Worm (Caenorhabditis elegans): ENCODE measurements around the gene mdh-1.

mdh-1 gene

DNA sequence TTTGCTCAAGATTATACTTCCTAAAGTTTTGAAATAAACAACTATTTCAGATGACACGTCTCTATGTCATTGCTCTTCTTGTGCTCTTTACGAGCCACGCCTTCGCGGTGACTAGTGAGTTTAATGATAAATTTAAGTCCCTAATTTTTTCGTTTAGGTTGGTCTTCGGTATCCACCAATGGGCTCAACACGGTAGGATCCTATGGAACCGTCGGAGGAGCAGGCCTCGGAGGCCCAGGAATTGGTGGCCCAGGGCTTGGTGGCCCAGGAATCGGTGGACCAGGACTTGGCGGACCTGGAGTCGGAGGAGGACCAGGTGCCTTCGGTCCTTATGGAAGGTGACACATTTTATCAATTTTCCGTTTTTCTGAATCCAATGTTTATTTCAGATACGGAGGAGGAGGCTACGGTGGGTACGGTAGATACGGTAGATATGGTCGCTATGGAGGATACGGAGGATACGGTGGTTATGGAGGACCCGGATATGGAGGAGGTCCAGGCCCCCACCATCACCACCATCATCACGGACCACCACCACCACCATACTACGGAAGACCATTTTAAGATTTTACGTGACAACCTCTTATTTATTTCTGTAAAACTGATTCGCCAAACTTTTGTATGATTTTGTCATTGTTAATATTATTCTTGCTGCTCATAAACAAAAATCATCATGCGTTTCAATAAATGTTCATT is 4.2 kb upstream of the mdh-1 start, which contains the start of the genes F46E10.2 and F46E10.18:
Gene F46E10.2 (plus strand): TSS at position 51 of the 696 bp plus-strand sequence.
Gene F46E10.18 (plus strand): TSS at position 646 of the 696 bp plus-strand sequence.
- TF ChIP-seq ztf-23 (GFP tag; IDR thresholded peaks at IDR 0.05), result no peak
- TF ChIP-seq cog-1 (tag; optimal IDR thresholded peaks at IDR 0.05), result no peak
- no peak for TF ChIP-seq med-1 (GFP tag; optimal IDR thresholded peaks at IDR 0.05; ENCODE audit: insufficient read depth)

DNA sequence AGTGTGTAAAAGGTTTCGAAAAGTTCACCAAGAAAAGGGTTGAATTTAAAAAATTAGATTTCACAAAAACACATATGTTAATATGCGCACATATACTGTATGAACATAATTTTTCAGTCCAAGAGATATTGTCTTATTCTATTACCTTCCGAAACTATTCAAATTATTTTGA is 1.8 kb upstream of the mdh-1 start, which contains the start of gene F46E10.3:
Gene F46E10.3 (plus strand): TSS at position 73 of the 172 bp plus-strand sequence.
- TF ChIP-seq T22C8.4 (GFP tag; IDR thresholded peaks at IDR 0.05) (no peak), cog-1 (tag; optimal IDR thresholded peaks at IDR 0.05) (no peak), ztf-23 (GFP tag; IDR thresholded peaks at IDR 0.05) (no peak)

DNA sequence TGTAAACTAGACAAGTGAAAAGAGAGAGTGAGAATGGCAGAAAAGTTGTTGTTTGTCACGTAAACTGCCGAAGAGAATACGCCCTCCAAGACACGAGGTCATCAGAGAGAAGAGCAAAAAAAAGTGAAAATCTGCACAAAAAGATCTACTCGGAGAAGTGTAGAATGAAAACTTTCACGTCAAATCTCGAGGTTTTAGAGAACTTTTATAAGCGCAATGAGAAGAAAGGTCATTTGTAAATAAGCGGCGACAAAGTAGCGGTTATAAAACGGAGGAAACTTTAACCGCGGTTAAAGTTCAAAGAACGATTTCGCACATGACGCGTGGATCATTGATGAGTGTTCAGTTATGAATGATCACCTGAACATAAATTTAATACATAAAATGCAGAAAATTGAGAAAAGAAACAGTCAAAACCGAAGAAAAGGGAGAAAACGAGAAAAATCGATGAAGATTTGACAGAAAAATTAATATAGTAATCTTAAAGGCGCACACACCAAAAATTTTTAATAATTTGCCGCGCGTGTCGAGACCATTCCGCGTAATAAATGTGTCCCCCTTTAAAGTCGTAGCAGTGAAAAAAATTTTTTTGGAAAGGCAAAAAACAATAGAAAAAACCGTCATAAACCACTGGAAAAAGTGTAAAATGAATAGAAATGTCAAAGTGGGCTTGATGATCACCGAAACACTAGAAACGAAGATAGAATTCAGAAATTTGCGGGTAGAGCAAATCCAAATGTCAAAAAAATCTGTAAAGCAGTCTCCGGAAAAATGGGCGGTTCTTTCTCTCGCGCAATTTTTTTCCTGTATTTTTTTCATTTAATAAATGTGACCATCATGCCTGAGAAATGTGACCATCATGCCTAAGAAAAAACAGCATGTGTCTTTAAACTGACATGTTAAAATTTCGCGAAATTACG is 1.2 kb upstream of the mdh-1 start:
- TF ChIP-seq cog-1 (tag; optimal IDR thresholded peaks at IDR 0.05), result no peak
- no peak for TF ChIP-seq ztf-29 (GFP tag; IDR thresholded peaks at IDR 0.05)
- TF ChIP-seq T22C8.4 (GFP tag; IDR thresholded peaks at IDR 0.05), result no peak
- no peak for TF ChIP-seq flt-1 (GFP tag; IDR thresholded peaks at IDR 0.05)
- TF ChIP-seq tab-1 (GFP tag; IDR thresholded peaks at IDR 0.05), result no peak
- no peak for TF ChIP-seq ztf-23 (GFP tag; IDR thresholded peaks at IDR 0.05)
- TF ChIP-seq klf-2 (GFP tag; conservative IDR thresholded peaks at IDR 0.05), result no peak
- no peak for TF ChIP-seq ref-1 (GFP tag; conservative IDR thresholded peaks at IDR 0.05)
- no peak for TF ChIP-seq med-1 (GFP tag; optimal IDR thresholded peaks at IDR 0.05; ENCODE audit: insufficient read depth)

DNA sequence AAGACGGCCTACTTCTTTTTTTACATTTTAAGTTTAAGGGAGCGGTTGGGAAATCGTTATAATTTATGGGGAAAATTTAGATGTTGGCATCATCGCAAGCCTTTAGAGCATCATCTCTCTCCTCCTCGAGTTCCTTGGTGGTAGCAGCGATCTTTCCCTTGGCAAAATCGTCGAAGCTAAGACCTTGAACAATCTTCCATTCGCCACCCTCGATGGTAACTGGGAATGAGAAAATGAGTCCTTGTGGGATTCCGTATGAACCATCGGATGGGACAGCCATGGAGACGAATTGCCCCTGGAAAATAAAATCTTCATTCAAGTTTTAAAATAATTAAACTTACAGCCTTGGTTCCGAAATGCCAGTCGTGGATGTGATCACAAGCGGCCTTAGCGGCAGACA is 982 bp downstream of the mdh-1 start:
- TF ChIP-seq klf-2 (GFP tag; conservative IDR thresholded peaks at IDR 0.05) (no peak), T22C8.4 (GFP tag; IDR thresholded peaks at IDR 0.05) (no peak)

DNA sequence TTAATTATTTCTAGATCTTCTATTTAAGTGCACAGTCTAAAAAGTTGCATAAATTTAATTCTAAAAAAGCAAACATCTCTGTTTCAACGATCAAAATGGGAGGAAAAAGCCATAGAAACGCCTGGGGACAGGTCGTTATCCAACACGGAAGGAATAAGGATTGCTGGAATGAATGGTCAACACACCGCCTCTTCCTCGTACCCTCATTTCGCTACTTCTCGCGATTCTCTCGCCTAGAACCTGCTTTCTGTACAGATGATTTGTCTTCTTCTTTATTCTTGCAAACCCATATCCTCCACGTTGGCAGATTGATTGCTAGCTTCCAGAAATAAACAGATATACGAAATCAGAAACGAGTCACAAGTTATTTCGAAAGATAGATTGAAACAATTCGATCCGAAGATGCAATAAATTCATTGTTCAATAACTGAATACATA is 1.4 kb downstream of the mdh-1 start, which contains the start of gene dpy-11:
Gene dpy-11 (minus strand): TSS at position 354 of the 438 bp plus-strand sequence.
- TF ChIP-seq tab-1 (GFP tag; IDR thresholded peaks at IDR 0.05) (no peak), cog-1 (tag; optimal IDR thresholded peaks at IDR 0.05) (no peak), T22C8.4 (GFP tag; IDR thresholded peaks at IDR 0.05) (no peak), ref-1 (GFP tag; conservative IDR thresholded peaks at IDR 0.05) (no peak), klf-2 (GFP tag; conservative IDR thresholded peaks at IDR 0.05) (no peak), ztf-29 (GFP tag; IDR thresholded peaks at IDR 0.05) (no peak), ztf-23 (GFP tag; IDR thresholded peaks at IDR 0.05) (no peak), flt-1 (GFP tag; IDR thresholded peaks at IDR 0.05) (no peak), med-1 (GFP tag; optimal IDR thresholded peaks at IDR 0.05; ENCODE audit: insufficient read depth) (no peak)

DNA sequence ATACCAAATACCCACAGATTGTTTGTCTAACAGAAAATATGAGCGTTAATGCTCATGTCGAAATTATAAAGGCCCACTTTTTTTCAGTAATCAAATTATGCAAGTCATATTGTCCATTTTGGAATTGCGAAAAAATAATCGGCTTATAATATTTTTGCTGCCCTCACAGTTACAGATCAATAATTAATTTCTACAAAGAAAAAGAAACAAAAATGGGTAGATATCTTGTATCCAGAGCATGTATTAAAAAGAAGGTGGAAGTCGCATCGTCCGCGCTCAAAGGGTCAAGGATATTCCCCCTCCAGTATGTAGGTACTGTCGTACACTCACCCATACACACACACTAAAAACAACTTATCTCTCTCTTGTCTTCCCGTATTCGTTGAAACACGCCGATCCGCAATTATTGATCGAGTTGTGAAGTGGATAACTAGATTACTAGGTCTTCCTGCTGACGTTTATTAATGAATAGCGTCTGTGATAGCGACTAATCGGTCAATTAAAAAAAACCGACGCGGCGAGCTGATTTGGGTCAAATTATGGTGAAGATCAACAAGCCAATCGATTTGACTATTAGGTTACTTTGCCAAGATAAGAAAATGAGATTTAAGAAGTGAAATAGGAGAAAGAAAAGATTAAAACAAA is 2.4 kb downstream of the mdh-1 start:
- 0 out of 2 replicates have a peak, but pooled peaks have one; percentile 18 for TF ChIP-seq T22C8.4 (GFP tag; IDR thresholded peaks at IDR 0.05)
- no peak for TF ChIP-seq flt-1 (GFP tag; IDR thresholded peaks at IDR 0.05)

DNA sequence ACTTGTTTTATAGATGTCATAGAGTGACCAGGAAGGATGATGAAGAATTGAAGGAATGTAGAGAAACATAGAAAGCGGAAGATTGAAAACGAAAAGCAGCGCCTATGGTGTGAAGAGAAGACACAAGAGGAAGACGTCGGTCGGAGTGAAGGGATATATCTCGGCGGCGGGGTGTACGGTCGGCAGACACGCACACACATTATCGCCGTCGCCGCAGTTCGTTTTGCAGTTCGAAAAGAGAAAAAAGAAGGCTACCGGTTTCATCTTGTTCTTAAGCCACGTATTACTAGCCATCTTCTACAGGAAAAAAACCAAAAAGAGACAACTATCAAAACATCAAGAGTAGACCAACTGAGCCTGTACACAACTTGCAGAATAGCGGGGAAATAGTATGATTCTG is 3.0 kb downstream of the mdh-1 start:
- TF ChIP-seq ztf-29 (GFP tag; IDR thresholded peaks at IDR 0.05), result no peak
- no peak for TF ChIP-seq cog-1 (tag; optimal IDR thresholded peaks at IDR 0.05)
- no peak for TF ChIP-seq tab-1 (GFP tag; IDR thresholded peaks at IDR 0.05)
- no peak for TF ChIP-seq flt-1 (GFP tag; IDR thresholded peaks at IDR 0.05)
- TF ChIP-seq ref-1 (GFP tag; conservative IDR thresholded peaks at IDR 0.05), result no peak
- TF ChIP-seq med-1 (GFP tag; optimal IDR thresholded peaks at IDR 0.05; ENCODE audit: insufficient read depth), result no peak
- TF ChIP-seq klf-2 (GFP tag; conservative IDR thresholded peaks at IDR 0.05), result no peak
- TF ChIP-seq ztf-23 (GFP tag; IDR thresholded peaks at IDR 0.05), result no peak
- no peak for TF ChIP-seq T22C8.4 (GFP tag; IDR thresholded peaks at IDR 0.05)

DNA sequence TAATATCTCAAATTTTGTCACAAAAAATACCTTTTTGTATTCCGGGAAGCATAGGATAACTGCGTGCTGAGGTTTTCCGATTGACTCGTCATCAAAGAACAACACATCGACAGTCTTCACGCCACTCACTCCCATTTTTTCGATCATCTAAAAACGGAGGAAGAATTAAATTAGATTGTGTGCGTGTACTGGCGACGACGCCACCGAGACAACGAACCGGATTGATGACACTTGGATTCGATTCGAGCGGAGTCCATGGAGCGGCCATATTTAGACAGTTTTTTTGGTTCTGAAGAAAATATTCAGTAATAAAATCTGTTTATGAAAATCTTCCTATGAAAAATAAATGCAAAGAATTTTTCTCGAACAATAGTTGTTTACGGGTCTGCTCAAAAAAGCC is 5.2 kb downstream of the mdh-1 start, which contains the start of gene ubh-1:
Gene ubh-1 (minus strand): TSS at position 289 of the 400 bp plus-strand sequence.
- TF ChIP-seq T22C8.4 (GFP tag; IDR thresholded peaks at IDR 0.05) (no peak), tab-1 (GFP tag; IDR thresholded peaks at IDR 0.05) (no peak), klf-2 (GFP tag; conservative IDR thresholded peaks at IDR 0.05) (no peak), ztf-29 (GFP tag; IDR thresholded peaks at IDR 0.05) (no peak), flt-1 (GFP tag; IDR thresholded peaks at IDR 0.05) (no peak), cog-1 (tag; optimal IDR thresholded peaks at IDR 0.05) (no peak), ref-1 (GFP tag; conservative IDR thresholded peaks at IDR 0.05) (no peak), med-1 (GFP tag; optimal IDR thresholded peaks at IDR 0.05; ENCODE audit: insufficient read depth) (no peak), ztf-23 (GFP tag; IDR thresholded peaks at IDR 0.05) (no peak)

DNA sequence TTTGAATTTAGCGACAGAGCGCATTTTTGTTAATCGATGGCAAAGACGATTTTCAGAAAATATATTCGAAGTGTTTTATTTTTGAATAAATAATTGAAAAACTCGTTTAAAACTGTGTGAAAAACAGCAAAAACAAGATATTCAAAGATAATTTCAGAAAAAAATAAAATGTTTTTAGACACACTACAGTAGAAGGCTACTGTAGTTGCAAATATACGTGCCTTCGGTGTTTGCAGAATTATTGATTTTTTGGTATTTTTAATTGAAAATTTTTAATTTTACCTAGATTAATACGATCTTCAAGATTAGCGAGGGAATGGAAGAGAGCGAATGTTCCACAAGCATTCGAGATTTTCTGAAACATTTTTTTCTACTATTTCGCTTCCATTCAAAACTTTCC is 5.7 kb downstream of the mdh-1 start:
- no peak for TF ChIP-seq ztf-23 (GFP tag; IDR thresholded peaks at IDR 0.05)

DNA sequence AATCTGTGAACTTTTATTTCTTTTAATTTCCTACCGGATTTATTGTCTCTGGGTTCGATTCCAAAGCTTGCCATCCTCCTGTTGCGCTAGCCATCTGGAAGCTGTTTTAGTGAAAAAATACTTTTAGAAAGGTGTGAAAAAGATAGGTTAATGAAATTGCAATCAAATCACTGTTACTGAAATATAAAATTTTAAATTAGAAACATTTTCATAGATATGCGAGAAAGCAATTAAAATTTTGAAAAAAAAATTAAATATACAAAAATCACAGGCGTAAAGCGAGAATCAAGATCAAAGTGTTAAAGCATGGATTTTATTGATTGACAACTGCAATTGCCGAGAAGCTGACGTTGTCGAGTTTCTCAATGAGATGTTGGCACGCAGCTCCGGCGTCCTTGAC is 6.6 kb downstream of the mdh-1 start, which contains the start of gene ubh-2:
Gene ubh-2 (minus strand): TSS at position 101 of the 400 bp plus-strand sequence.
- no peak for TF ChIP-seq klf-2 (GFP tag; conservative IDR thresholded peaks at IDR 0.05)
- no peak for TF ChIP-seq ref-1 (GFP tag; conservative IDR thresholded peaks at IDR 0.05)
- no peak for TF ChIP-seq med-1 (GFP tag; optimal IDR thresholded peaks at IDR 0.05; ENCODE audit: insufficient read depth)
- TF ChIP-seq tab-1 (GFP tag; IDR thresholded peaks at IDR 0.05), result no peak
- no peak for TF ChIP-seq cog-1 (tag; optimal IDR thresholded peaks at IDR 0.05)
- no peak for TF ChIP-seq ztf-23 (GFP tag; IDR thresholded peaks at IDR 0.05)
- no peak for TF ChIP-seq ztf-29 (GFP tag; IDR thresholded peaks at IDR 0.05)
- TF ChIP-seq flt-1 (GFP tag; IDR thresholded peaks at IDR 0.05), result no peak
- TF ChIP-seq T22C8.4 (GFP tag; IDR thresholded peaks at IDR 0.05), result no peak

Measured in whole organism, midembryonic.